Fruit fly (Drosophila melanogaster): ENCODE data around the gene Lip1.

DNA sequence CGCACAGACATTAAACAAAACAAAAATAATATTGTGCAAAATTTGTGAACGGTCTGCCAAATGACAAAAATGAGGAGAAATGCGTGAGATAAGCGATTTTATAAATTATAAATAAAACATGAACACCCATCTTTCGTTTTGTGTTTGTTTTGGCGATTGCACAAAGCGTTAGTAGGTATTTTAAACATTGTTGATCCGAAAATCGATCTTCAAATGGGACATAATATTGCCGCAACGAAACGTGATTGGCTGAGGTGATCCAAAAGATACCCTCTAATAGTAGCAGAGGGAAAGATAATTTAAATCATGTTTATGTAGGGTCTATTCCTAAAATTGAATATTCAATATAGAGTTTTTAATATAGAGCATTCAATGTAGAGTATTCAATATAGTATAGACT is 21.8 kb downstream of the Lip1 start:
- TF ChIP-seq CG8478 (optimal IDR thresholded peaks at IDR 0.05) (no peak), CTCF (optimal IDR thresholded peaks at IDR 0.05) (no peak)
